Worm (Caenorhabditis elegans) whole organism, early embryonic: ENCODE results near the gene ckb-4.
"Not testable (repeated sequence)": the region's sequence is repeated elsewhere in the genome, so short reads cannot be mapped to it uniquely, and the experiment has no call there.

ENCODE experiments used
- B0310.2 ChIP-seq: sonication (generic microtip); optimal IDR thresholded peaks from 2 replicates; lab custom pipeline; 2016; ENCODE audit warnings: mild to moderate bottlenecking, missing genetic modification characterization, missing compliant biosample characterization
- F13C5.2 ChIP-seq: sonication (generic microtip); optimal IDR thresholded peaks from 2 replicates; lab custom pipeline; 2017; ENCODE audit warnings: mild to moderate bottlenecking, missing genetic modification characterization, inconsistent platforms, missing compliant biosample characterization
- aly-1 ChIP-seq: sonication (generic microtip); optimal IDR thresholded peaks from 2 replicates; lab custom pipeline; 2016; ENCODE audit warnings: missing genetic modification characterization, missing compliant biosample characterization
- ama-1 ChIP-seq: fragments of 150-350 bp; optimal IDR thresholded peaks from 2 replicates; lab custom pipeline; 2014
- ceh-13 ChIP-seq: fragments of 200-800 bp; sonication (Bioruptor generic); optimal IDR thresholded peaks from 2 replicates; lab custom pipeline; 2018; ENCODE audit warnings: mild to moderate bottlenecking, missing genetic modification characterization, missing compliant biosample characterization
- ceh-36 ChIP-seq: sonication (generic microtip); optimal IDR thresholded peaks from 2 replicates; lab custom pipeline; 2016; ENCODE audit warnings: missing genetic modification characterization, inconsistent platforms, missing compliant biosample characterization
- ets-7 ChIP-seq: sonication (generic microtip); optimal IDR thresholded peaks from 2 replicates; lab custom pipeline; 2016; ENCODE audit warnings: missing genotype, missing genetic modification characterization, missing compliant biosample characterization
- flt-1 ChIP-seq: fragments of 200-800 bp; sonication (Bioruptor generic); IDR thresholded peaks from 2 replicates; pipeline ENCODE4 v1.3.6; 2022; ENCODE audit warnings: missing genetic modification characterization, missing compliant biosample characterization
- hmbx-1 ChIP-seq: sonication (generic microtip); optimal IDR thresholded peaks from 2 replicates; lab custom pipeline; 2016; ENCODE audit warnings: mild to moderate bottlenecking, missing genetic modification characterization, missing compliant biosample characterization
- hmg-4 ChIP-seq: fragments of 200-800 bp; sonication (Bioruptor generic); optimal IDR thresholded peaks from 2 replicates; lab custom pipeline; 2018; ENCODE audit warnings: mild to moderate bottlenecking, missing genetic modification characterization, missing compliant biosample characterization
- hnd-1 ChIP-seq: sonication (generic microtip); optimal IDR thresholded peaks from 2 replicates; lab custom pipeline; 2016; ENCODE audit warnings: missing genetic modification characterization, missing compliant biosample characterization
- pes-1 ChIP-seq: fragments of 200-800 bp; sonication (Bioruptor generic); IDR thresholded peaks from 2 replicates; pipeline ENCODE4 v1.3.6; 2022; ENCODE audit warnings: missing genetic modification reagents, missing genetic modification characterization, missing compliant biosample characterization
- scrt-1 ChIP-seq: fragments of 200-800 bp; sonication (Bioruptor generic); IDR thresholded peaks from 2 replicates; pipeline ENCODE4 v1.3.6; 2022; ENCODE audit warnings: missing genetic modification characterization, missing compliant biosample characterization
- sea-1 ChIP-seq: fragments of 200-800 bp; sonication (Bioruptor generic); conservative IDR thresholded peaks from 2 replicates; pipeline ENCODE4 v1.3.6; 2022; ENCODE audit warnings: missing genetic modification characterization, missing compliant biosample characterization
- tbx-11 ChIP-seq: fragments of 200-800 bp; sonication (Bioruptor generic); IDR thresholded peaks from 2 replicates; pipeline ENCODE4 v1.3.6; 2022; ENCODE audit warnings: missing genetic modification characterization, missing compliant biosample characterization
- tbx-37 ChIP-seq: fragments of 200-800 bp; sonication (Bioruptor generic); conservative IDR thresholded peaks from 2 replicates; pipeline ENCODE4 v1.3.6; 2022; ENCODE audit warnings: missing genetic modification reagents, missing genetic modification characterization, missing compliant biosample characterization
- tra-4 ChIP-seq: sonication (generic microtip); optimal IDR thresholded peaks from 2 replicates; lab custom pipeline; 2017; ENCODE audit warnings: missing genetic modification characterization, missing compliant biosample characterization

The ckb-4 gene

ce11 chrV:2144408-2144807 is 35.2 kb upstream of the ckb-4 start, which contains the start of gene F22F7.12:
F22F7.12 (minus strand) TSS chrV:2144508.
- TF ChIP-seq aly-1 (tag; lab: Kevin White, UChicago); pes-1 (GFP tag; lab: Robert Waterston, UW); ets-7 (tag; lab: Kevin White, UChicago): not testable (repeated sequence)

- TF ChIP-seq hmbx-1 (tag; lab: Kevin White, UChicago) (no peak), ceh-36 (tag; lab: Kevin White, UChicago) (no peak), ama-1 (no peak), flt-1 (GFP tag; lab: Robert Waterston, UW) (no peak)
Measured at ce11 chrV:2139918-2140317, 30.7 kb upstream of the ckb-4 start, which contains the start of gene F22F7.7. F22F7.7 (minus strand) TSS chrV:2140042.

- TF ChIP-seq ceh-13 (GFP tag; lab: Kevin White, UChicago): no peak
- TF ChIP-seq B0310.2 (tag; lab: Kevin White, UChicago): no peak
- TF ChIP-seq F13C5.2 (tag; lab: Kevin White, UChicago): no peak
- no peak for TF ChIP-seq hmg-4 (GFP tag; lab: Kevin White, UChicago)
- no peak for TF ChIP-seq flt-1 (GFP tag; lab: Robert Waterston, UW)
- no peak for TF ChIP-seq ets-7 (tag; lab: Kevin White, UChicago)
- no peak for TF ChIP-seq ceh-36 (tag; lab: Kevin White, UChicago)
- TF ChIP-seq aly-1 (tag; lab: Kevin White, UChicago): no peak
- no peak for TF ChIP-seq scrt-1
- no peak for TF ChIP-seq hnd-1 (tag; lab: Kevin White, UChicago)
- no peak for TF ChIP-seq ama-1
- no peak for TF ChIP-seq tbx-11 (GFP tag; lab: Robert Waterston, UW)
- no peak for TF ChIP-seq pes-1 (GFP tag; lab: Robert Waterston, UW)
- TF ChIP-seq tbx-37: no peak
Measured at ce11 chrV:2138287-2138686, 29.1 kb upstream of the ckb-4 start.

ce11 chrV:2137010-2137409 is 27.8 kb upstream of the ckb-4 start:
- no peak for TF ChIP-seq aly-1 (tag; lab: Kevin White, UChicago)
- TF ChIP-seq ets-7 (tag; lab: Kevin White, UChicago): no peak
- no peak for TF ChIP-seq scrt-1
- TF ChIP-seq B0310.2 (tag; lab: Kevin White, UChicago): no peak
- no peak for TF ChIP-seq hnd-1 (tag; lab: Kevin White, UChicago)
- TF ChIP-seq hmg-4 (GFP tag; lab: Kevin White, UChicago): no peak
- TF ChIP-seq flt-1 (GFP tag; lab: Robert Waterston, UW): no peak
- TF ChIP-seq tbx-37: no peak
- TF ChIP-seq tra-4: no peak
- TF ChIP-seq tbx-11 (GFP tag; lab: Robert Waterston, UW): no peak
- no peak for TF ChIP-seq sea-1 (GFP tag; lab: Robert Waterston, UW)
- TF ChIP-seq ama-1: no peak
- no peak for TF ChIP-seq ceh-36 (tag; lab: Kevin White, UChicago)
- TF ChIP-seq pes-1 (GFP tag; lab: Robert Waterston, UW): no peak

ce11 chrV:2135323-2135722 is 26.1 kb upstream of the ckb-4 start:
- TF ChIP-seq pes-1 (GFP tag; lab: Robert Waterston, UW) (no peak), tbx-37 (no peak), B0310.2 (tag; lab: Kevin White, UChicago) (no peak), tbx-11 (GFP tag; lab: Robert Waterston, UW) (no peak), F13C5.2 (tag; lab: Kevin White, UChicago) (no peak), ceh-13 (GFP tag; lab: Kevin White, UChicago) (no peak), ama-1 (no peak), ets-7 (tag; lab: Kevin White, UChicago) (no peak), flt-1 (GFP tag; lab: Robert Waterston, UW) (no peak), hmbx-1 (tag; lab: Kevin White, UChicago) (no peak), aly-1 (tag; lab: Kevin White, UChicago) (no peak), hnd-1 (tag; lab: Kevin White, UChicago) (no peak), hmg-4 (GFP tag; lab: Kevin White, UChicago) (no peak), ceh-36 (tag; lab: Kevin White, UChicago) (no peak), scrt-1 (no peak), sea-1 (GFP tag; lab: Robert Waterston, UW) (no peak), tra-4 (no peak)

- TF ChIP-seq tra-4 (no peak), flt-1 (GFP tag; lab: Robert Waterston, UW) (no peak), sea-1 (GFP tag; lab: Robert Waterston, UW) (no peak), ceh-13 (GFP tag; lab: Kevin White, UChicago) (no peak), scrt-1 (no peak), pes-1 (GFP tag; lab: Robert Waterston, UW) (no peak), hmg-4 (GFP tag; lab: Kevin White, UChicago) (no peak), aly-1 (tag; lab: Kevin White, UChicago) (no peak), ama-1 (no peak), hmbx-1 (tag; lab: Kevin White, UChicago) (no peak), ets-7 (tag; lab: Kevin White, UChicago) (no peak), ceh-36 (tag; lab: Kevin White, UChicago) (no peak), tbx-37 (no peak), F13C5.2 (tag; lab: Kevin White, UChicago) (no peak), B0310.2 (tag; lab: Kevin White, UChicago) (no peak), hnd-1 (tag; lab: Kevin White, UChicago) (no peak), tbx-11 (GFP tag; lab: Robert Waterston, UW) (no peak)
Measured at ce11 chrV:2134340-2134739, 25.1 kb upstream of the ckb-4 start.

- TF ChIP-seq pes-1 (GFP tag; lab: Robert Waterston, UW): 0 out of 2 replicates have a peak, but pooled peaks have one; percentile 34
- TF ChIP-seq flt-1 (GFP tag; lab: Robert Waterston, UW): no peak
Measured at ce11 chrV:2133512-2133911, 24.3 kb upstream of the ckb-4 start.

- TF ChIP-seq hnd-1 (tag; lab: Kevin White, UChicago) (no peak), hmg-4 (GFP tag; lab: Kevin White, UChicago) (no peak), ceh-36 (tag; lab: Kevin White, UChicago) (no peak), ama-1 (no peak), tra-4 (no peak), aly-1 (tag; lab: Kevin White, UChicago) (no peak), B0310.2 (tag; lab: Kevin White, UChicago) (no peak), pes-1 (GFP tag; lab: Robert Waterston, UW) (no peak), ets-7 (tag; lab: Kevin White, UChicago) (no peak), sea-1 (GFP tag; lab: Robert Waterston, UW) (no peak), scrt-1 (no peak), tbx-11 (GFP tag; lab: Robert Waterston, UW) (no peak), hmbx-1 (tag; lab: Kevin White, UChicago) (no peak)
Measured at ce11 chrV:2132675-2133074, 23.4 kb upstream of the ckb-4 start.
